Worm (Caenorhabditis elegans) whole organism, L2 larva: Measurements from ENCODE around the gene dpy-28.

Source experiments
- F13H6.1 ChIP-seq: sonication (generic microtip); optimal IDR thresholded peaks from 2 replicates; lab custom pipeline; 2016; ENCODE audit warnings: missing genetic modification characterization, missing compliant biosample characterization
- R02D3.7 ChIP-seq: fragments of 150-350 bp; optimal IDR thresholded peaks from 2 replicates; lab custom pipeline; 2014; ENCODE audit warnings: missing biosample characterization, missing genetic modification characterization
- ama-1 ChIP-seq: fragments of 150-350 bp; optimal IDR thresholded peaks from 2 replicates; lab custom pipeline; 2018; ENCODE audit warnings: inconsistent platforms
- ceh-16 ChIP-seq: fragments of 150-350 bp; optimal IDR thresholded peaks from 2 replicates; lab custom pipeline; 2014; ENCODE audit warnings: missing biosample characterization, missing genetic modification characterization
- crh-2 ChIP-seq: sonication (generic microtip); optimal IDR thresholded peaks from 2 replicates; lab custom pipeline; 2017; ENCODE audit warnings: missing biosample characterization, missing genetic modification characterization
- dmd-4 ChIP-seq: sonication (generic microtip); optimal IDR thresholded peaks from 2 replicates; lab custom pipeline; 2017; ENCODE audit warnings: missing biosample characterization, missing genetic modification characterization
- egl-27 ChIP-seq: sonication (generic microtip); optimal IDR thresholded peaks from 3 replicates; lab custom pipeline; 2017; ENCODE audit warnings: missing biosample characterization, missing genetic modification reagents, missing genetic modification characterization
- elt-1 ChIP-seq: fragments of 150-350 bp; optimal IDR thresholded peaks from 2 replicates; lab custom pipeline; 2014; ENCODE audit warnings: missing biosample characterization, missing genetic modification characterization
- fos-1 ChIP-seq: fragments of 150-350 bp; optimal IDR thresholded peaks from 2 replicates; lab custom pipeline; 2014; ENCODE audit warnings: missing biosample characterization, missing genetic modification characterization
- gmeb-1 ChIP-seq: fragments of 150-350 bp; optimal IDR thresholded peaks from 2 replicates; lab custom pipeline; 2014; ENCODE audit warnings: missing biosample characterization, missing genetic modification characterization
- lin-11 ChIP-seq: fragments of 150-350 bp; sonication (generic microtip); optimal IDR thresholded peaks from 2 replicates; lab custom pipeline; 2014; ENCODE audit warnings: missing biosample characterization, missing genetic modification characterization, inconsistent platforms, mixed read lengths
- lin-13 ChIP-seq: fragments of 150-350 bp; optimal IDR thresholded peaks from 2 replicates; lab custom pipeline; 2014; ENCODE audit warnings: missing biosample characterization, missing genetic modification reagents, missing genetic modification characterization
- lin-39 ChIP-seq: fragments of 150-350 bp; optimal IDR thresholded peaks from 2 replicates; lab custom pipeline; 2014; ENCODE audit warnings: missing biosample characterization, missing genetic modification reagents, missing genetic modification characterization
- lsy-2 ChIP-seq, 2 experiments: fragments of 150-350 bp in 1 of 2; sonication (generic microtip) in 1 of 2; optimal IDR thresholded peaks; 2 replicates each; lab custom pipeline; 2014 to 2017; ENCODE audit warnings: missing biosample characterization in 2 of 2, missing genetic modification characterization in 2 of 2
- mab-5 ChIP-seq: fragments of 150-350 bp; optimal IDR thresholded peaks from 2 replicates; lab custom pipeline; 2014; ENCODE audit warnings: missing biosample characterization, missing genetic modification characterization
- mbf-1 ChIP-seq: sonication (generic microtip); optimal IDR thresholded peaks from 2 replicates; lab custom pipeline; 2017; ENCODE audit warnings: missing biosample characterization, missing genetic modification characterization
- mdl-1 ChIP-seq, 2 experiments: fragments of 150-350 bp in 1 of 2; sonication (generic microtip) in 1 of 2; optimal IDR thresholded peaks; 2 replicates each; lab custom pipeline; 2017; ENCODE audit warnings: missing biosample characterization in 2 of 2, missing genetic modification characterization in 2 of 2
- nhr-10 ChIP-seq: sonication (generic microtip); optimal IDR thresholded peaks from 2 replicates; lab custom pipeline; 2017; ENCODE audit warnings: missing biosample characterization, missing genetic modification characterization
- nhr-11 ChIP-seq: fragments of 150-350 bp; optimal IDR thresholded peaks from 2 replicates; lab custom pipeline; 2014; ENCODE audit warnings: missing biosample characterization, missing genetic modification characterization
- nhr-21 ChIP-seq: fragments of 150-350 bp; optimal IDR thresholded peaks from 2 replicates; lab custom pipeline; 2014; ENCODE audit warnings: missing biosample characterization, missing genetic modification characterization
- nhr-23 ChIP-seq: fragments of 150-350 bp; optimal IDR thresholded peaks from 2 replicates; lab custom pipeline; 2014; ENCODE audit warnings: missing biosample characterization, missing genetic modification reagents, missing genetic modification characterization
- nhr-25 ChIP-seq: fragments of 150-350 bp; sonication (generic microtip); optimal IDR thresholded peaks from 3 replicates; lab custom pipeline; 2014; ENCODE audit warnings: missing biosample characterization, missing genetic modification characterization
- peb-1 ChIP-seq: fragments of 150-350 bp; optimal IDR thresholded peaks from 2 replicates; lab custom pipeline; 2014; ENCODE audit warnings: missing biosample characterization, missing genetic modification characterization
- sem-4 ChIP-seq: fragments of 150-350 bp; optimal IDR thresholded peaks from 2 replicates; lab custom pipeline; 2014; ENCODE audit warnings: missing biosample characterization, missing genetic modification reagents, missing genetic modification characterization
- sma-3 ChIP-seq: sonication (generic microtip); optimal IDR thresholded peaks from 2 replicates; lab custom pipeline; 2016; ENCODE audit warnings: missing genetic modification reagents, missing genetic modification characterization, missing compliant biosample characterization
- sma-9 ChIP-seq, 2 experiments: fragments of 150-350 bp in 1 of 2; sonication (generic microtip) in 1 of 2; optimal IDR thresholded peaks; 2 replicates each; lab custom pipeline; 2014 to 2016; ENCODE audit warnings: missing genetic modification characterization in 2 of 2, mild to moderate bottlenecking in 1 of 2, missing biosample characterization in 1 of 2, missing compliant biosample characterization in 1 of 2, missing genetic modification reagents in 1 of 2, moderate library complexity in 1 of 2
- snpc-4 ChIP-seq: fragments of 150-350 bp; optimal IDR thresholded peaks from 2 replicates; lab custom pipeline; 2014; ENCODE audit warnings: missing biosample characterization, missing genetic modification characterization
- unc-39 ChIP-seq: fragments of 150-350 bp; optimal IDR thresholded peaks from 2 replicates; lab custom pipeline; 2014; ENCODE audit warnings: missing biosample characterization, missing genetic modification characterization
- unc-55 ChIP-seq: fragments of 150-350 bp; sonication (generic microtip); optimal IDR thresholded peaks from 3 replicates; lab custom pipeline; 2014; ENCODE audit warnings: missing biosample characterization, missing genetic modification reagents, missing genetic modification characterization
- unc-62 ChIP-seq: fragments of 150-350 bp; optimal IDR thresholded peaks from 2 replicates; lab custom pipeline; 2014; ENCODE audit warnings: missing biosample characterization, missing genetic modification reagents, missing genetic modification characterization
- zag-1 ChIP-seq: fragments of 150-350 bp; optimal IDR thresholded peaks from 2 replicates; lab custom pipeline; 2014; ENCODE audit warnings: missing biosample characterization, missing genetic modification characterization
- ztf-1 ChIP-seq: fragments of 200-800 bp; sonication (Bioruptor generic); conservative IDR thresholded peaks from 2 replicates; pipeline ENCODE4 v1.3.6; 2022; ENCODE audit warnings: missing genetic modification characterization, missing compliant biosample characterization
- ztf-11 ChIP-seq: sonication (generic microtip); optimal IDR thresholded peaks from 2 replicates; lab custom pipeline; 2017; ENCODE audit warnings: missing biosample characterization, missing genetic modification characterization

Gene dpy-28

ce11 chrIII:10791233-10791632 is 28.3 kb downstream of the dpy-28 start:
- no peak for TF ChIP-seq nhr-10 (tag; lab: Kevin White, UChicago)
- TF ChIP-seq unc-62 (GFP tag; lab: Kevin White, UChicago), result no peak
- no peak for TF ChIP-seq mbf-1 (tag; lab: Kevin White, UChicago)
- TF ChIP-seq F13H6.1 (tag; lab: Kevin White, UChicago), result no peak
- no peak for TF ChIP-seq ama-1 (lab: Kevin White, UChicago)
- no peak for TF ChIP-seq ztf-11 (tag; lab: Kevin White, UChicago)
- TF ChIP-seq snpc-4 (tag; lab: Kevin White, UChicago), result no peak
- no peak for TF ChIP-seq dmd-4 (tag; lab: Kevin White, UChicago)
- no peak for TF ChIP-seq ceh-16 (tag; lab: Kevin White, UChicago)
- TF ChIP-seq sma-9 (GFP tag; optimal IDR thresholded peaks at IDR 0.05; lab: Kevin White, UChicago), result no peak
- no peak for TF ChIP-seq sma-9 (tag; optimal IDR thresholded peaks at IDR 0.05; lab: Kevin White, UChicago)
- no peak for TF ChIP-seq sem-4 (tag; lab: Kevin White, UChicago)
- no peak for TF ChIP-seq egl-27 (tag; lab: Kevin White, UChicago)
- no peak for TF ChIP-seq nhr-25
- TF ChIP-seq nhr-23 (tag; lab: Kevin White, UChicago), result no peak
- no peak for TF ChIP-seq mab-5 (tag; lab: Kevin White, UChicago)
- no peak for TF ChIP-seq crh-2 (tag; lab: Kevin White, UChicago)
- TF ChIP-seq ztf-1 (GFP tag; lab: Robert Waterston, UW), result no peak
- TF ChIP-seq mdl-1 (tag; optimal IDR thresholded peaks at IDR 0.05; lab: Kevin White, UChicago), result no peak
- TF ChIP-seq fos-1 (tag; lab: Kevin White, UChicago), result no peak

DNA sequence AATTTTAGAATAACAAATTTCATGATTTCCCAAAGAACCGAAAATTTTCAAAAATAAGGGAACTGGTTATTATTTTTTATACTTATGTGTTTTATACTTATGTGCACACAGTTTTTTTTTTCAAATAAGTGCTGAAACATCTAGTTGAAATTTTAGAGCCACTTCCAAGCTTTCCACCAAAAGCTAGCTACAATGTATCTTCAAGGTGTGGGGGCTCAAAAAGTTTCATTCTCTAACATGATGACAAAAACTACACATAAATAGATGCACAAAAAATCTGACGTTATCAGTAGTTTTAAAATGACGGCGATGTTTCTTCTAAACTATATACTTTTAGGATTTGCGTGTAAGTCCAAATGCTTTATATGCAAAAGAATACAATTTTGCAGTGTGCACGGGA is 31.1 kb downstream of the dpy-28 start, which contains the start of gene clec-163:
TSS of gene clec-163 (plus strand) at position 301 of the 400 bp plus-strand sequence.
- TF ChIP-seq nhr-21 (tag; lab: Kevin White, UChicago), result no peak
- TF ChIP-seq sma-3 (GFP tag; lab: Kevin White, UChicago), result no peak
- no peak for TF ChIP-seq nhr-11 (tag; lab: Kevin White, UChicago)
- TF ChIP-seq lin-11 (tag; lab: Kevin White, UChicago), result no peak
- TF ChIP-seq fos-1 (tag; lab: Kevin White, UChicago), result no peak
- no peak for TF ChIP-seq lsy-2 (tag; optimal IDR thresholded peaks at IDR 0.05; lab: Kevin White, UChicago)
- TF ChIP-seq crh-2 (tag; lab: Kevin White, UChicago), result no peak
- TF ChIP-seq unc-55 (GFP tag; lab: Kevin White, UChicago), result no peak
- no peak for TF ChIP-seq dmd-4 (tag; lab: Kevin White, UChicago)
- TF ChIP-seq peb-1 (tag; lab: Kevin White, UChicago), result no peak
- TF ChIP-seq R02D3.7, result no peak
- no peak for TF ChIP-seq nhr-10 (tag; lab: Kevin White, UChicago)
- no peak for TF ChIP-seq unc-39 (tag; lab: Kevin White, UChicago)
- TF ChIP-seq mab-5 (tag; lab: Kevin White, UChicago), result no peak

DNA sequence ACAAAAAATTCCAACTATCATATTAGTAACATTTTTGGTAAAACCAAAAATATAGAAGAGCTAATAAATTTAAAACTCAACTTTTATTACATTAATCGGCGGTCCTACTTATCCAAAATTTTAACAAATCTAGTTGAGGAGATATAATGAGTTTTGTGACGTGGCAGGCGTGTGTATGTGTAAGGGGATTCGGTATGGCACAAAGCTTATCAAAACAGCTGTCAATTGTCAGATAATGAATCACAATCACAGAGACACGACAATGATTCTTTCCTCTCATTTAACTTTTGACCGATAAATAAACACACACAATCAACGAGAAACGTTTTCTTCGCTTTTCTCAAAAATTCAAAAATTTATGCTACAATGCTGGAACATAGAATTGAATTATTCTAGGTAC is 39.1 kb downstream of the dpy-28 start, which contains the start of gene K11D9.3:
TSS of gene K11D9.3 (minus strand) at position 181 of the 400 bp plus-strand sequence.
- TF ChIP-seq gmeb-1 (tag; lab: Kevin White, UChicago) (no peak), ceh-16 (tag; lab: Kevin White, UChicago) (no peak), lin-39 (tag; lab: Kevin White, UChicago) (no peak), crh-2 (tag; lab: Kevin White, UChicago) (peak; percentile 70)
- TF ChIP-seq, all 48 proteins: peak for 1

- no peak for TF ChIP-seq F13H6.1 (tag; lab: Kevin White, UChicago)
- no peak for TF ChIP-seq R02D3.7
- no peak for TF ChIP-seq unc-55 (GFP tag; lab: Kevin White, UChicago)
- no peak for TF ChIP-seq sem-4 (tag; lab: Kevin White, UChicago)
- TF ChIP-seq mbf-1 (tag; lab: Kevin White, UChicago), result no peak
- TF ChIP-seq fos-1 (tag; lab: Kevin White, UChicago), result no peak
- TF ChIP-seq zag-1 (tag; lab: Kevin White, UChicago), result no peak
- TF ChIP-seq ceh-16 (tag; lab: Kevin White, UChicago), result no peak
- TF ChIP-seq lin-39 (tag; lab: Kevin White, UChicago), result no peak
- no peak for TF ChIP-seq crh-2 (tag; lab: Kevin White, UChicago)
- TF ChIP-seq elt-1 (tag; lab: Kevin White, UChicago), result no peak
- TF ChIP-seq mdl-1 (tag; optimal IDR thresholded peaks at IDR 0.05; lab: Kevin White, UChicago), result no peak
- TF ChIP-seq mab-5 (tag; lab: Kevin White, UChicago), result no peak
- TF ChIP-seq snpc-4 (tag; lab: Kevin White, UChicago), result no peak
- TF ChIP-seq nhr-11 (tag; lab: Kevin White, UChicago), result no peak
- TF ChIP-seq lin-13 (GFP tag; lab: Kevin White, UChicago), result no peak
Measured at ce11 chrIII:10805172-10805571, 42.2 kb downstream of the dpy-28 start.
